Fruit fly (Drosophila melanogaster) whole organism, embryonic: ENCODE results near the gene Tmem214.

Experiments used
- B-H2 ChIP-seq: fragments of 200-800 bp; sonication (Bioruptor generic); optimal IDR thresholded peaks from 2 replicates; lab custom pipeline; 2018; ENCODE audit warnings: missing biosample characterization, mild to moderate bottlenecking, missing genetic modification characterization
- CG10366 ChIP-seq: fragments of 200-800 bp; sonication (Bioruptor generic); IDR thresholded peaks from 2 replicates; pipeline ENCODE4 v1.3.6; 2022; ENCODE audit warnings: missing biosample characterization, missing genetic modification characterization
- CG10979 ChIP-seq: fragments of 200-800 bp; sonication (Bioruptor generic); optimal IDR thresholded peaks from 2 replicates; lab custom pipeline; 2018; ENCODE audit warnings: missing biosample characterization, mild to moderate bottlenecking, missing genetic modification characterization, moderate library complexity
- CG11696 ChIP-seq: fragments of 200-800 bp; sonication (Bioruptor generic); IDR thresholded peaks from 2 replicates; pipeline ENCODE4 v1.3.6; 2022; ENCODE audit warnings: missing biosample characterization, missing genetic modification characterization
- CG12071 ChIP-seq: fragments of 200-800 bp; sonication (Bioruptor generic); optimal IDR thresholded peaks from 3 replicates; lab custom pipeline; 2018; ENCODE audit warnings: missing biosample characterization, mild to moderate bottlenecking, missing genetic modification characterization
- CG13624 ChIP-seq: fragments of 200-800 bp; sonication (Bioruptor generic); optimal IDR thresholded peaks from 2 replicates; lab custom pipeline; 2016; ENCODE audit warnings: missing biosample characterization, missing genetic modification characterization
- CG14860 ChIP-seq: fragments of 200-800 bp; sonication (Bioruptor generic); IDR thresholded peaks from 3 replicates; pipeline ENCODE4 v1.3.6; 2022; ENCODE audit warnings: missing biosample characterization, missing genetic modification characterization; ENCODE audit not compliant: partially characterized antibody
- CG14965 ChIP-seq: fragments of 200-800 bp; sonication (Bioruptor generic); optimal IDR thresholded peaks from 2 replicates; lab custom pipeline; 2016; ENCODE audit warnings: missing biosample characterization, missing genetic modification characterization, borderline replicate concordance
- CG15011 ChIP-seq: fragments of 200-800 bp; sonication (Bioruptor generic); optimal IDR thresholded peaks from 3 replicates; lab custom pipeline; 2018; ENCODE audit warnings: missing biosample characterization, mild to moderate bottlenecking, missing genetic modification characterization
- CG16813 ChIP-seq: fragments of 200-800 bp; sonication (Bioruptor generic); IDR thresholded peaks from 3 replicates; pipeline ENCODE4 v1.3.6; 2022; ENCODE audit warnings: missing biosample characterization, missing genetic modification characterization; ENCODE audit not compliant: partially characterized antibody
- CG17568 ChIP-seq: fragments of 200-800 bp; sonication (Bioruptor generic); optimal IDR thresholded peaks from 2 replicates; lab custom pipeline; 2018; ENCODE audit warnings: missing biosample characterization, mild to moderate bottlenecking, missing genetic modification characterization, moderate library complexity
- CG18764 ChIP-seq: fragments of 200-800 bp; sonication (Bioruptor generic); optimal IDR thresholded peaks from 3 replicates; lab custom pipeline; 2016; ENCODE audit warnings: missing biosample characterization, missing genetic modification characterization
- CG30403 ChIP-seq: fragments of 200-800 bp; sonication (Bioruptor generic); optimal IDR thresholded peaks from 3 replicates; lab custom pipeline; 2016; ENCODE audit warnings: missing biosample characterization, missing genetic modification characterization
- CG31224 ChIP-seq: fragments of 200-800 bp; sonication (Bioruptor generic); IDR thresholded peaks from 2 replicates; pipeline ENCODE4 v1.3.6; 2022; ENCODE audit warnings: missing biosample characterization, missing genetic modification characterization
- CG33213 ChIP-seq: fragments of 200-800 bp; sonication (Bioruptor generic); optimal IDR thresholded peaks from 3 replicates; lab custom pipeline; 2016; ENCODE audit warnings: missing biosample characterization, missing genetic modification characterization
- CG3847 ChIP-seq: fragments of 200-800 bp; sonication (Bioruptor generic); IDR thresholded peaks from 2 replicates; pipeline ENCODE4 v1.3.6; 2022; ENCODE audit warnings: missing biosample characterization, missing genetic modification characterization
- CG3995 ChIP-seq: fragments of 200-800 bp; sonication (Bioruptor generic); optimal IDR thresholded peaks from 3 replicates; lab custom pipeline; 2016; ENCODE audit warnings: missing biosample characterization, missing genetic modification characterization
- CG42726 ChIP-seq: fragments of 200-800 bp; sonication (Bioruptor generic); IDR thresholded peaks from 2 replicates; pipeline ENCODE4 v1.3.6; 2022; ENCODE audit warnings: missing biosample characterization, missing genetic modification characterization; ENCODE audit not compliant: partially characterized antibody
- CG4360 ChIP-seq: fragments of 200-800 bp; sonication (Bioruptor generic); IDR thresholded peaks from 2 replicates; pipeline ENCODE4 v1.3.6; 2022; ENCODE audit warnings: missing biosample characterization, missing genetic modification characterization
- CG4617 ChIP-seq: fragments of 200-800 bp; sonication (Bioruptor generic); optimal IDR thresholded peaks from 3 replicates; lab custom pipeline; 2016; ENCODE audit warnings: missing biosample characterization, missing genetic modification characterization, borderline replicate concordance
- CG6765 ChIP-seq: fragments of 200-800 bp; sonication (Bioruptor generic); optimal IDR thresholded peaks from 3 replicates; lab custom pipeline; 2017; ENCODE audit warnings: missing biosample characterization, mild to moderate bottlenecking, missing genetic modification characterization
- CHES-1-like ChIP-seq: fragments of 200-800 bp; sonication (Bioruptor generic); optimal IDR thresholded peaks from 2 replicates; lab custom pipeline; 2016; ENCODE audit warnings: missing biosample characterization, missing genetic modification characterization
- Dip3 ChIP-seq: fragments of 200-800 bp; sonication (Bioruptor generic); optimal IDR thresholded peaks from 3 replicates; lab custom pipeline; 2016; ENCODE audit warnings: missing biosample characterization, missing genetic modification characterization
- Dref ChIP-seq: fragments of 200-800 bp; sonication (Bioruptor generic); IDR thresholded peaks from 2 replicates; pipeline ENCODE4 v1.3.6; 2022; ENCODE audit warnings: missing biosample characterization, missing genetic modification characterization
- E2f2 ChIP-seq: fragments of 200-800 bp; sonication (Bioruptor generic); IDR thresholded peaks from 2 replicates; pipeline ENCODE4 v1.3.6; 2022; ENCODE audit warnings: missing biosample characterization, missing genetic modification characterization
- Ets97D ChIP-seq: fragments of 200-800 bp; sonication (Bioruptor generic); optimal IDR thresholded peaks from 3 replicates; lab custom pipeline; 2016; ENCODE audit warnings: missing biosample characterization, missing genetic modification characterization
- HLH4C ChIP-seq: fragments of 200-800 bp; sonication (Bioruptor generic); IDR thresholded peaks from 3 replicates; pipeline ENCODE4 v1.3.6; 2022; ENCODE audit warnings: missing biosample characterization, missing genetic modification characterization; ENCODE audit not compliant: partially characterized antibody
- Hsf ChIP-seq: fragments of 200-800 bp; sonication (Bioruptor generic); optimal IDR thresholded peaks from 3 replicates; lab custom pipeline; 2016; ENCODE audit warnings: missing biosample characterization, missing genetic modification characterization
- MESR4 ChIP-seq: fragments of 200-800 bp; sonication (Bioruptor generic); optimal IDR thresholded peaks from 2 replicates; lab custom pipeline; 2018; ENCODE audit warnings: missing biosample characterization, mild to moderate bottlenecking, missing genetic modification characterization, moderate library complexity
- Med ChIP-seq: fragments of 200-800 bp; sonication (Bioruptor generic); peaks from one replicate; lab custom pipeline; 2016; ENCODE audit warnings: missing biosample characterization, missing genetic modification characterization, mild to moderate bottlenecking, inconsistent platforms, moderate library complexity
- cas ChIP-seq: fragments of 200-800 bp; sonication (Bioruptor generic); IDR thresholded peaks from 2 replicates; pipeline ENCODE4 v1.3.6; 2022; ENCODE audit warnings: missing biosample characterization, missing genetic modification characterization
- ci ChIP-seq: fragments of 200-800 bp; sonication (Bioruptor generic); IDR thresholded peaks from 3 replicates; pipeline ENCODE4 v1.3.6; 2022; ENCODE audit warnings: missing biosample characterization, missing genetic modification characterization
- dm ChIP-seq: fragments of 200-800 bp; sonication (Bioruptor generic); optimal IDR thresholded peaks from 3 replicates; lab custom pipeline; 2016; ENCODE audit warnings: missing biosample characterization, missing genetic modification characterization
- dpn ChIP-seq, 2 experiments: fragments of 200-800 bp; sonication (Bioruptor generic); optimal IDR thresholded peaks; 3 replicates each; lab custom pipeline; 2016; ENCODE audit warnings: missing biosample characterization in 2 of 2, missing genetic modification characterization in 2 of 2
- emc ChIP-seq: fragments of 200-800 bp; sonication (Bioruptor generic); optimal IDR thresholded peaks from 2 replicates; lab custom pipeline; 2016; ENCODE audit warnings: missing biosample characterization, missing genetic modification characterization
- fd64A ChIP-seq: fragments of 200-800 bp; sonication (Bioruptor generic); optimal IDR thresholded peaks from 3 replicates; lab custom pipeline; 2018; ENCODE audit warnings: missing biosample characterization, mild to moderate bottlenecking, missing genetic modification characterization
- ftz-f1 ChIP-seq: fragments of 200-800 bp; sonication (Bioruptor generic); optimal IDR thresholded peaks from 2 replicates; lab custom pipeline; 2016; ENCODE audit warnings: missing biosample characterization, missing genetic modification characterization
- gsb ChIP-seq: fragments of 200-800 bp; sonication (Bioruptor generic); IDR thresholded peaks from 2 replicates; pipeline ENCODE4 v1.3.6; 2022; ENCODE audit warnings: missing biosample characterization, missing genetic modification characterization
- inv ChIP-seq: fragments of 200-800 bp; sonication (Bioruptor generic); IDR thresholded peaks from 2 replicates; pipeline ENCODE4 v1.3.6; 2022; ENCODE audit warnings: missing biosample characterization, missing genetic modification characterization; ENCODE audit not compliant: partially characterized antibody
- lbe ChIP-seq: fragments of 200-800 bp; sonication (Bioruptor generic); optimal IDR thresholded peaks from 2 replicates; lab custom pipeline; 2016; ENCODE audit warnings: missing biosample characterization, mild to moderate bottlenecking, missing genetic modification characterization
- nerfin-1 ChIP-seq: fragments of 200-800 bp; sonication (Bioruptor generic); optimal IDR thresholded peaks from 3 replicates; lab custom pipeline; 2019; ENCODE audit warnings: missing biosample characterization, mild to moderate bottlenecking, missing genetic modification characterization, moderate library complexity
- nom ChIP-seq: fragments of 200-800 bp; sonication (Bioruptor generic); optimal IDR thresholded peaks from 2 replicates; lab custom pipeline; 2017; ENCODE audit warnings: missing biosample characterization, missing genetic modification characterization, mild to moderate bottlenecking, moderate library complexity, missing genetic modification reagents
- onecut ChIP-seq: fragments of 200-800 bp; sonication (Bioruptor generic); IDR thresholded peaks from 2 replicates; pipeline ENCODE4 v1.3.6; 2022; ENCODE audit warnings: missing biosample characterization, missing genetic modification characterization
- row ChIP-seq: fragments of 200-800 bp; sonication (Bioruptor generic); IDR thresholded peaks from 3 replicates; pipeline ENCODE4 v1.3.6; 2022; ENCODE audit warnings: missing biosample characterization, missing genetic modification characterization
- sens ChIP-seq: fragments of 200-800 bp; sonication (Bioruptor generic); peaks from one replicate; lab custom pipeline; 2016; ENCODE audit warnings: missing biosample characterization, missing genetic modification characterization
- sna ChIP-seq: fragments of 200-800 bp; sonication (Bioruptor generic); IDR thresholded peaks from 2 replicates; pipeline ENCODE4 v1.3.6; 2022; ENCODE audit warnings: missing biosample characterization, missing genetic modification characterization; ENCODE audit not compliant: partially characterized antibody
- stwl ChIP-seq: fragments of 200-800 bp; sonication (Bioruptor generic); optimal IDR thresholded peaks from 3 replicates; lab custom pipeline; 2018; ENCODE audit warnings: missing biosample characterization, mild to moderate bottlenecking, missing genetic modification characterization, moderate library complexity
- tap ChIP-seq: fragments of 200-800 bp; optimal IDR thresholded peaks from 3 replicates; lab custom pipeline; 2019; ENCODE audit warnings: missing biosample characterization, mild to moderate bottlenecking, missing genetic modification characterization, moderate library complexity
- tin ChIP-seq: fragments of 200-800 bp; sonication (Bioruptor generic); optimal IDR thresholded peaks from 3 replicates; lab custom pipeline; 2016; ENCODE audit warnings: missing biosample characterization, missing genetic modification characterization
- unpg ChIP-seq: fragments of 200-800 bp; sonication (Bioruptor generic); optimal IDR thresholded peaks from 3 replicates; lab custom pipeline; 2018; ENCODE audit warnings: missing biosample characterization, mild to moderate bottlenecking, missing genetic modification characterization, moderate library complexity
- zen2 ChIP-seq: fragments of 200-800 bp; sonication (Bioruptor generic); IDR thresholded peaks from 3 replicates; pipeline ENCODE4 v1.3.6; 2022; ENCODE audit warnings: missing biosample characterization, missing genetic modification characterization; ENCODE audit not compliant: partially characterized antibody

Gene Tmem214

dm6 chr2L:10989162-10989561 is 19.1 kb upstream of the Tmem214 start, which contains the start of gene TTLL4A (continued):
- TF ChIP-seq CG6765 (GFP tag; lab: Kevin White, UChicago) (no peak), zen2 (GFP tag; lab: Robert Waterston, UW) (peak; percentile 96), gsb (GFP tag; lab: Robert Waterston, UW) (no peak), CG3995 (GFP tag; lab: Kevin White, UChicago) (peak; percentile 32), sens (peak; percentile 82), E2f2 (GFP tag; lab: Robert Waterston, UW) (peak; percentile 67), stwl (tag; lab: Kevin White, UChicago) (peak; percentile 62), CG42726 (GFP tag; lab: Robert Waterston, UW) (peak; percentile 99), sna (peak; percentile 97), fd64A (no peak), CG15011 (no peak), CG11696 (GFP tag; lab: Robert Waterston, UW) (no peak), CG31224 (GFP tag; lab: Robert Waterston, UW) (no peak), dm (GFP tag; lab: Kevin White, UChicago) (peak; percentile 93), Dip3 (GFP tag; lab: Kevin White, UChicago) (peak; percentile 81), Ets97D (GFP tag; lab: Kevin White, UChicago) (peak; percentile 86), nerfin-1 (no peak), CG12071 (GFP tag; lab: Kevin White, UChicago) (no peak), cas (GFP tag; lab: Robert Waterston, UW) (no peak), CG10366 (no peak), tap (tag; lab: Kevin White, UChicago) (no peak), Dref (GFP tag; lab: Robert Waterston, UW) (peak; percentile 62), CG4617 (GFP tag; lab: Kevin White, UChicago) (peak; percentile 79), MESR4 (GFP tag; lab: Kevin White, UChicago) (peak; percentile 75), Hsf (GFP tag; lab: Kevin White, UChicago) (peak; percentile 21), CG18764 (GFP tag; lab: Kevin White, UChicago) (peak; percentile 14), row (GFP tag; lab: Robert Waterston, UW) (peak; percentile 86; the same call in 2 of the 3 replicates), ci (no peak), Med (GFP tag; lab: Kevin White, UChicago) (peak; percentile 89), B-H2 (peak; percentile 14), tin (GFP tag; lab: Kevin White, UChicago) (peak; percentile 9), CG30403 (GFP tag; lab: Kevin White, UChicago) (peak; percentile 32), inv (GFP tag; lab: Robert Waterston, UW) (peak; percentile 96), CG10979 (tag; lab: Kevin White, UChicago) (no peak), CG4360 (peak; percentile 10; the same call in 1 of the 2 replicates), CG14860 (GFP tag; lab: Robert Waterston, UW) (peak; percentile 96), CG3847 (GFP tag; lab: Robert Waterston, UW) (peak; percentile 40), HLH4C (GFP tag; lab: Robert Waterston, UW) (peak; percentile 95), CHES-1-like (GFP tag; lab: Kevin White, UChicago) (peak; percentile 12), CG17568 (GFP tag; lab: Kevin White, UChicago) (no peak), CG13624 (GFP tag; lab: Kevin White, UChicago) (peak; percentile 58), emc (GFP tag; lab: Kevin White, UChicago) (no peak), unpg (GFP tag; lab: Kevin White, UChicago) (no peak), CG14965 (GFP tag; lab: Kevin White, UChicago) (no peak), CG16813 (GFP tag; lab: Robert Waterston, UW) (peak; percentile 98), nom (GFP tag; lab: Kevin White, UChicago) (no peak), lbe (peak; percentile 68), onecut (GFP tag; lab: Robert Waterston, UW) (peak; percentile 72), ftz-f1 (GFP tag; lab: Kevin White, UChicago) (peak; percentile 76), CG33213 (GFP tag; lab: Kevin White, UChicago) (peak; percentile 42), dpn (GFP tag; optimal IDR thresholded peaks at IDR 0.05; lab: Kevin White, UChicago) (peak in 1 of 2 experiments; percentile 36)
